Worm (Caenorhabditis elegans): ENCODE results near the gene cnc-5.

Gene cnc-5

DNA sequence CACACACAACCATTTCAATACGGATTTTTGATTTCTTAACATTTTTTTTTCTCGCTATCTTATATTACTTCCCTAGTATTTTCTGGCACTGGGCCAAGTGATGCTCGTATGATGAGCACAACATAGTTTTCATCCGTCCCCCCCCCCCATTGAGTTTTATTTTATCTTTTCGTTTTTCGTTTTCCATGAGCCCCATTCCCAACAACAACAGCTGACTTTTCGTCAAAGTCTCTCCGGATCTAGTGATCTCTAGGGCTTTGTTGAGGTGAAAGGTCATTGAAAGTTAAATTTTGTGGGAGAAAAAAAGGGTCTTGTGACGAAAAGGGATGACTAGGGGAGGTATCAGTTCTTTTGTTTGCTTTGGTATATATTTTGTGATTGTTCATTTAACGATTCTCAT lies 35.7 kb downstream of the cnc-5 start:
- no peak for TF ChIP-seq klf-2 (GFP tag; conservative IDR thresholded peaks at IDR 0.05)
- no peak for TF ChIP-seq cog-1 (tag; optimal IDR thresholded peaks at IDR 0.05)
- no peak for TF ChIP-seq tab-1 (GFP tag; IDR thresholded peaks at IDR 0.05)
- TF ChIP-seq ztf-23 (GFP tag; IDR thresholded peaks at IDR 0.05): no peak
- no peak for TF ChIP-seq med-1 (GFP tag; optimal IDR thresholded peaks at IDR 0.05; ENCODE audit: insufficient read depth)
- no peak for TF ChIP-seq ztf-29 (GFP tag; IDR thresholded peaks at IDR 0.05)
- TF ChIP-seq T22C8.4 (GFP tag; IDR thresholded peaks at IDR 0.05): no peak
- TF ChIP-seq flt-1 (GFP tag; IDR thresholded peaks at IDR 0.05): no peak
- no peak for TF ChIP-seq ref-1 (GFP tag; conservative IDR thresholded peaks at IDR 0.05)

ce11 chrV:1481742-1482141 lies 36.6 kb downstream of the cnc-5 start, which contains the start of gene C38C3.4:
Gene C38C3.4 (plus strand): TSS chrV:1482042.
- TF ChIP-seq flt-1 (GFP tag; IDR thresholded peaks at IDR 0.05): no peak
- no peak for TF ChIP-seq klf-2 (GFP tag; conservative IDR thresholded peaks at IDR 0.05)
- TF ChIP-seq med-1 (GFP tag; optimal IDR thresholded peaks at IDR 0.05; ENCODE audit: insufficient read depth): no peak
- no peak for TF ChIP-seq ref-1 (GFP tag; conservative IDR thresholded peaks at IDR 0.05)
- TF ChIP-seq tab-1 (GFP tag; IDR thresholded peaks at IDR 0.05): no peak
- TF ChIP-seq ztf-23 (GFP tag; IDR thresholded peaks at IDR 0.05): no peak
- no peak for TF ChIP-seq T22C8.4 (GFP tag; IDR thresholded peaks at IDR 0.05)
- TF ChIP-seq cog-1 (tag; optimal IDR thresholded peaks at IDR 0.05): no peak
- no peak for TF ChIP-seq ztf-29 (GFP tag; IDR thresholded peaks at IDR 0.05)

DNA sequence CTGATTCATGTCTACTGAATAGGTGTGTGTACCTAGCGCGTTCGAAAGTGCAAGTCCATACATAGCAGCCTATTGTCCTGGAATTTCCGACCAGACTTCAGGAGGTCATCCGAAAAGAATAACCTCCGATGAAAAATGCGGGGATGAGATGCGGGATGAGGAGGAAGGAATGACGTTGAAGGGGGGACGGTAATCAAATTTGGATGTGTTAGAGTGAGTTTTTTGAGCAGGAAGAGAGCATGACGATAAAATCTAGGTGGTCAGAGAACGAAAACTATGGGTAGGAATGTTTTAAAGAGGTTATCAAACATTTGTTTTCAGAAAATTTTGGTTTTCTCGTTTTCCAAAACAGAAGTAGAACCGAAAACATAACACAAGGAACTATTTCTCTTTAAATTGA lies 40.9 kb downstream of the cnc-5 start:
- no peak for TF ChIP-seq flt-1 (GFP tag; IDR thresholded peaks at IDR 0.05)
- no peak for TF ChIP-seq ztf-23 (GFP tag; IDR thresholded peaks at IDR 0.05)
- no peak for TF ChIP-seq ref-1 (GFP tag; conservative IDR thresholded peaks at IDR 0.05)
- no peak for TF ChIP-seq ztf-29 (GFP tag; IDR thresholded peaks at IDR 0.05)
- TF ChIP-seq tab-1 (GFP tag; IDR thresholded peaks at IDR 0.05): no peak
- no peak for TF ChIP-seq med-1 (GFP tag; optimal IDR thresholded peaks at IDR 0.05; ENCODE audit: insufficient read depth)
- TF ChIP-seq cog-1 (tag; optimal IDR thresholded peaks at IDR 0.05): no peak

- TF ChIP-seq ztf-29 (GFP tag; IDR thresholded peaks at IDR 0.05) (no peak), ztf-23 (GFP tag; IDR thresholded peaks at IDR 0.05) (no peak), tab-1 (GFP tag; IDR thresholded peaks at IDR 0.05) (no peak), cog-1 (tag; optimal IDR thresholded peaks at IDR 0.05) (no peak), med-1 (GFP tag; optimal IDR thresholded peaks at IDR 0.05; ENCODE audit: insufficient read depth) (no peak), flt-1 (GFP tag; IDR thresholded peaks at IDR 0.05) (no peak), T22C8.4 (GFP tag; IDR thresholded peaks at IDR 0.05) (no peak), klf-2 (GFP tag; conservative IDR thresholded peaks at IDR 0.05) (no peak), ref-1 (GFP tag; conservative IDR thresholded peaks at IDR 0.05) (no peak)
These were observed 42.1 kb downstream of the cnc-5 start for ce11 chrV:1487262-1487661.

DNA sequence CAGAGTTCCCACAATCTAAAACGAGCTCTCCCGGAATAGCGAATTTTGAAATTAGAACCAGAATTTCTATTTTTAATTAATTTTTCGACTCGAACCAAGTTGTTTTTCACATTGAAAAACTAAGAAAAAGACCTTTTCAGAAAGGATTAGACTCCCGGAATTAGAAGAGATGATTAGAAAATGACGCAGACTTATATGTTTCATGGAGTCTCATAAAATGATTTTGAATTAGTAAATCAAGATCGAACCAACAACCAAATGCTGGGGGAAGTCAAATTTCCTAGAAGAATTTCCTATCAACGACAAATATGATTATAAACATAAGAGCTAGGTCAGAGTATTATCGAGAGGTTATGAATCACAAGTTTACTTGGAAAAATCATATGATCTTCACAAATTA lies 43.5 kb downstream of the cnc-5 start:
- no peak for TF ChIP-seq ref-1 (GFP tag; conservative IDR thresholded peaks at IDR 0.05)
- TF ChIP-seq ztf-29 (GFP tag; IDR thresholded peaks at IDR 0.05): no peak
- no peak for TF ChIP-seq cog-1 (tag; optimal IDR thresholded peaks at IDR 0.05)
- TF ChIP-seq ztf-23 (GFP tag; IDR thresholded peaks at IDR 0.05): no peak
- no peak for TF ChIP-seq med-1 (GFP tag; optimal IDR thresholded peaks at IDR 0.05; ENCODE audit: insufficient read depth)
- TF ChIP-seq tab-1 (GFP tag; IDR thresholded peaks at IDR 0.05): no peak
- no peak for TF ChIP-seq T22C8.4 (GFP tag; IDR thresholded peaks at IDR 0.05)
- TF ChIP-seq klf-2 (GFP tag; conservative IDR thresholded peaks at IDR 0.05): no peak
- no peak for TF ChIP-seq flt-1 (GFP tag; IDR thresholded peaks at IDR 0.05)

- no peak for TF ChIP-seq tab-1 (GFP tag; IDR thresholded peaks at IDR 0.05)
- no peak for TF ChIP-seq T22C8.4 (GFP tag; IDR thresholded peaks at IDR 0.05)
- no peak for TF ChIP-seq ztf-23 (GFP tag; IDR thresholded peaks at IDR 0.05)
- TF ChIP-seq klf-2 (GFP tag; conservative IDR thresholded peaks at IDR 0.05): no peak
- no peak for TF ChIP-seq cog-1 (tag; optimal IDR thresholded peaks at IDR 0.05)
These were observed 46.3 kb downstream of the cnc-5 start, which contains the start of gene C38C3.6 for ce11 chrV:1491510-1491909. Gene C38C3.6 (minus strand): TSS chrV:1491610.

- no peak for TF ChIP-seq flt-1 (GFP tag; IDR thresholded peaks at IDR 0.05)
- no peak for TF ChIP-seq ref-1 (GFP tag; conservative IDR thresholded peaks at IDR 0.05)
- TF ChIP-seq ztf-23 (GFP tag; IDR thresholded peaks at IDR 0.05): no peak
- TF ChIP-seq cog-1 (tag; optimal IDR thresholded peaks at IDR 0.05): no peak
- no peak for TF ChIP-seq tab-1 (GFP tag; IDR thresholded peaks at IDR 0.05)
- TF ChIP-seq T22C8.4 (GFP tag; IDR thresholded peaks at IDR 0.05): no peak
- no peak for TF ChIP-seq klf-2 (GFP tag; conservative IDR thresholded peaks at IDR 0.05)
- no peak for TF ChIP-seq ztf-29 (GFP tag; IDR thresholded peaks at IDR 0.05)
- no peak for TF ChIP-seq med-1 (GFP tag; optimal IDR thresholded peaks at IDR 0.05; ENCODE audit: insufficient read depth)
These were observed 49.3 kb downstream of the cnc-5 start, which contains the start of gene spig-7 for ce11 chrV:1494469-1494868. Gene spig-7 (plus strand): TSS chrV:1494769.

DNA sequence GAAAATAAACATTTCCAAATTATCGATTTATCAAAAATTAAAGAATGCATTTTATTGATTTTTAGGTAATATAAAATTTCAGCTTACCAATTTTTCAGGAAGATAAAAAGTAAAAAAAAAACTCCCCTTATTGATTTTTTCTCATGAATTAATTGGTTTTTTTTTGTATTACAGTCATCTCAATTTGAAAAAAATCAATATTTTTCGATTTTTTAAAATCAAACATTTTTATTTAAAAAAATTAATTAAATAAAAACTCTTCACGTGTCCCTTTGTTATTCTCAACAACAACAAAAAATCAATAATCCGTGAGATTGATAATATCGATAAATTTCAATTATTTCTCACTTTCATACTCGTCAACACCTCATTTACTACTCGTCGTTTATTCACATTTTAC lies 50.2 kb downstream of the cnc-5 start, which contains the start of gene C38C3.3:
Gene C38C3.3, plus strand, starts transcription at position 301 of the 400 bp plus-strand sequence.
- TF ChIP-seq tab-1 (GFP tag; IDR thresholded peaks at IDR 0.05) (no peak), T22C8.4 (GFP tag; IDR thresholded peaks at IDR 0.05) (no peak), ztf-29 (GFP tag; IDR thresholded peaks at IDR 0.05) (no peak), ztf-23 (GFP tag; IDR thresholded peaks at IDR 0.05) (no peak)
